Worm (Caenorhabditis elegans) whole organism, L2 larva: Measurements from ENCODE around the gene T10B5.8.

ENCODE experiments used
- C34F6.9 ChIP-seq: fragments of 150-350 bp; optimal IDR thresholded peaks from 2 replicates; lab custom pipeline; 2014; ENCODE audit warnings: missing biosample characterization, missing genetic modification characterization
- F13H6.1 ChIP-seq: sonication (generic microtip); optimal IDR thresholded peaks from 2 replicates; lab custom pipeline; 2016; ENCODE audit warnings: missing genetic modification characterization, missing compliant biosample characterization
- R02D3.7 ChIP-seq: fragments of 150-350 bp; optimal IDR thresholded peaks from 2 replicates; lab custom pipeline; 2014; ENCODE audit warnings: missing biosample characterization, missing genetic modification characterization
- Y55F3AM.14 ChIP-seq: fragments of 200-800 bp; sonication (Bioruptor generic); optimal IDR thresholded peaks from 2 replicates; lab custom pipeline; 2018; ENCODE audit warnings: mild to moderate bottlenecking, missing genetic modification characterization, missing compliant biosample characterization
- ZK546.5 ChIP-seq: sonication (generic microtip); optimal IDR thresholded peaks from 2 replicates; lab custom pipeline; 2017; ENCODE audit warnings: missing biosample characterization, missing genetic modification characterization
- alr-1 ChIP-seq: fragments of 150-350 bp; optimal IDR thresholded peaks from 2 replicates; lab custom pipeline; 2014; ENCODE audit warnings: missing biosample characterization, missing genetic modification characterization
- aly-2 ChIP-seq: fragments of 150-350 bp; optimal IDR thresholded peaks from 2 replicates; lab custom pipeline; 2014; ENCODE audit warnings: missing biosample characterization, missing genetic modification characterization
- ama-1 ChIP-seq: fragments of 150-350 bp; optimal IDR thresholded peaks from 2 replicates; lab custom pipeline; 2018; ENCODE audit warnings: inconsistent platforms
- ceh-16 ChIP-seq: fragments of 150-350 bp; optimal IDR thresholded peaks from 2 replicates; lab custom pipeline; 2014; ENCODE audit warnings: missing biosample characterization, missing genetic modification characterization
- crh-2 ChIP-seq: sonication (generic microtip); optimal IDR thresholded peaks from 2 replicates; lab custom pipeline; 2017; ENCODE audit warnings: missing biosample characterization, missing genetic modification characterization
- egl-27 ChIP-seq: sonication (generic microtip); optimal IDR thresholded peaks from 3 replicates; lab custom pipeline; 2017; ENCODE audit warnings: missing biosample characterization, missing genetic modification reagents, missing genetic modification characterization
- elt-1 ChIP-seq: fragments of 150-350 bp; optimal IDR thresholded peaks from 2 replicates; lab custom pipeline; 2014; ENCODE audit warnings: missing biosample characterization, missing genetic modification characterization
- elt-3 ChIP-seq: sonication (generic microtip); optimal IDR thresholded peaks from 2 replicates; lab custom pipeline; 2017; ENCODE audit warnings: missing biosample characterization, missing genetic modification characterization
- gmeb-1 ChIP-seq: fragments of 150-350 bp; optimal IDR thresholded peaks from 2 replicates; lab custom pipeline; 2014; ENCODE audit warnings: missing biosample characterization, missing genetic modification characterization
- lin-11 ChIP-seq: fragments of 150-350 bp; sonication (generic microtip); optimal IDR thresholded peaks from 2 replicates; lab custom pipeline; 2014; ENCODE audit warnings: missing biosample characterization, missing genetic modification characterization, inconsistent platforms, mixed read lengths
- lin-13 ChIP-seq: fragments of 150-350 bp; optimal IDR thresholded peaks from 2 replicates; lab custom pipeline; 2014; ENCODE audit warnings: missing biosample characterization, missing genetic modification reagents, missing genetic modification characterization
- mab-5 ChIP-seq: fragments of 150-350 bp; optimal IDR thresholded peaks from 2 replicates; lab custom pipeline; 2014; ENCODE audit warnings: missing biosample characterization, missing genetic modification characterization
- mbf-1 ChIP-seq: sonication (generic microtip); optimal IDR thresholded peaks from 2 replicates; lab custom pipeline; 2017; ENCODE audit warnings: missing biosample characterization, missing genetic modification characterization
- mdl-1 ChIP-seq, 2 experiments: fragments of 150-350 bp in 1 of 2; sonication (generic microtip) in 1 of 2; optimal IDR thresholded peaks; 2 replicates each; lab custom pipeline; 2017; ENCODE audit warnings: missing biosample characterization in 2 of 2, missing genetic modification characterization in 2 of 2
- nhr-10 ChIP-seq: sonication (generic microtip); optimal IDR thresholded peaks from 2 replicates; lab custom pipeline; 2017; ENCODE audit warnings: missing biosample characterization, missing genetic modification characterization
- nhr-12 ChIP-seq: fragments of 150-350 bp; optimal IDR thresholded peaks from 2 replicates; lab custom pipeline; 2014; ENCODE audit warnings: missing biosample characterization, missing genetic modification characterization
- nhr-21 ChIP-seq: fragments of 150-350 bp; optimal IDR thresholded peaks from 2 replicates; lab custom pipeline; 2014; ENCODE audit warnings: missing biosample characterization, missing genetic modification characterization
- nhr-23 ChIP-seq: fragments of 150-350 bp; optimal IDR thresholded peaks from 2 replicates; lab custom pipeline; 2014; ENCODE audit warnings: missing biosample characterization, missing genetic modification reagents, missing genetic modification characterization
- nhr-237 ChIP-seq: fragments of 150-350 bp; optimal IDR thresholded peaks from 2 replicates; lab custom pipeline; 2014; ENCODE audit warnings: missing biosample characterization, missing genetic modification characterization
- nhr-25 ChIP-seq: fragments of 150-350 bp; sonication (generic microtip); optimal IDR thresholded peaks from 3 replicates; lab custom pipeline; 2014; ENCODE audit warnings: missing biosample characterization, missing genetic modification characterization
- nhr-6 ChIP-seq: fragments of 150-350 bp; optimal IDR thresholded peaks from 2 replicates; lab custom pipeline; 2014; ENCODE audit warnings: missing biosample characterization, missing genetic modification characterization
- nhr-77 ChIP-seq: fragments of 150-350 bp; optimal IDR thresholded peaks from 2 replicates; lab custom pipeline; 2014; ENCODE audit warnings: missing biosample characterization, missing genetic modification characterization
- peb-1 ChIP-seq: fragments of 150-350 bp; optimal IDR thresholded peaks from 2 replicates; lab custom pipeline; 2014; ENCODE audit warnings: missing biosample characterization, missing genetic modification characterization
- skn-1 ChIP-seq: sonication (generic microtip); optimal IDR thresholded peaks from 2 replicates; lab custom pipeline; 2017; ENCODE audit warnings: missing biosample characterization, missing genetic modification characterization
- sma-9 ChIP-seq, 2 experiments: fragments of 150-350 bp in 1 of 2; sonication (generic microtip) in 1 of 2; optimal IDR thresholded peaks; 2 replicates each; lab custom pipeline; 2014 to 2016; ENCODE audit warnings: missing genetic modification characterization in 2 of 2, mild to moderate bottlenecking in 1 of 2, missing biosample characterization in 1 of 2, missing compliant biosample characterization in 1 of 2, missing genetic modification reagents in 1 of 2, moderate library complexity in 1 of 2
- snpc-4 ChIP-seq: fragments of 150-350 bp; optimal IDR thresholded peaks from 2 replicates; lab custom pipeline; 2014; ENCODE audit warnings: missing biosample characterization, missing genetic modification characterization
- unc-39 ChIP-seq: fragments of 150-350 bp; optimal IDR thresholded peaks from 2 replicates; lab custom pipeline; 2014; ENCODE audit warnings: missing biosample characterization, missing genetic modification characterization
- unc-62 ChIP-seq: fragments of 150-350 bp; optimal IDR thresholded peaks from 2 replicates; lab custom pipeline; 2014; ENCODE audit warnings: missing biosample characterization, missing genetic modification reagents, missing genetic modification characterization
- zag-1 ChIP-seq: fragments of 150-350 bp; optimal IDR thresholded peaks from 2 replicates; lab custom pipeline; 2014; ENCODE audit warnings: missing biosample characterization, missing genetic modification characterization
- ztf-1 ChIP-seq: fragments of 200-800 bp; sonication (Bioruptor generic); conservative IDR thresholded peaks from 2 replicates; pipeline ENCODE4 v1.3.6; 2022; ENCODE audit warnings: missing genetic modification characterization, missing compliant biosample characterization
- ztf-11 ChIP-seq: sonication (generic microtip); optimal IDR thresholded peaks from 2 replicates; lab custom pipeline; 2017; ENCODE audit warnings: missing biosample characterization, missing genetic modification characterization
- ztf-4 ChIP-seq: fragments of 150-350 bp; optimal IDR thresholded peaks from 2 replicates; lab custom pipeline; 2014; ENCODE audit warnings: missing biosample characterization, missing genetic modification characterization

T10B5.8 gene

DNA sequence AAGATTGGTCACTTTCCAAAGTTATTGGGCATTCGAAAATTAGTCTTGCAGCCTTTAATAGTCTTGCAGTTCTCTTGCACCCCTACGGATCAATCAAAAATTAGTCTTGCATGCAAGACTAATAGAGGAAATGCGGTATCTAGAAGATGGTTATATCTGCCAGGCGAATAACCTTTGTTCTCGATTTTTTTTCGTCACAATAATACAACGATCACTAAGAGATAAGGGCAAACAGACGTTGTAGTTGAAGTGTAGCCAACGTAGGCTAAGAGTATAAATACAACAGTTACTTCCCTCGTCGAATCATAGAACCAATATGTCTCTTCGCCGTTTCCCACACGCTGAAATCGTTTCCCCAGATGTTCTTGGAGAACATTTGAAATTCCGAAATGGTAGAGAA is at the start of gene T10B5.8:
Gene T10B5.8 (plus strand): TSS at position 301 of the 400 bp plus-strand sequence.
- no peak for TF ChIP-seq elt-3 (tag; lab: Kevin White, UChicago)
- no peak for TF ChIP-seq nhr-12 (tag; lab: Kevin White, UChicago)
- no peak for TF ChIP-seq F13H6.1 (tag; lab: Kevin White, UChicago)
- TF ChIP-seq crh-2 (tag; lab: Kevin White, UChicago), result no peak
- no peak for TF ChIP-seq nhr-21 (tag; lab: Kevin White, UChicago)
- no peak for TF ChIP-seq unc-39 (tag; lab: Kevin White, UChicago)
- TF ChIP-seq nhr-10, result no peak
- no peak for TF ChIP-seq ama-1
- no peak for TF ChIP-seq nhr-237
- no peak for TF ChIP-seq C34F6.9 (tag; lab: Kevin White, UChicago)

DNA sequence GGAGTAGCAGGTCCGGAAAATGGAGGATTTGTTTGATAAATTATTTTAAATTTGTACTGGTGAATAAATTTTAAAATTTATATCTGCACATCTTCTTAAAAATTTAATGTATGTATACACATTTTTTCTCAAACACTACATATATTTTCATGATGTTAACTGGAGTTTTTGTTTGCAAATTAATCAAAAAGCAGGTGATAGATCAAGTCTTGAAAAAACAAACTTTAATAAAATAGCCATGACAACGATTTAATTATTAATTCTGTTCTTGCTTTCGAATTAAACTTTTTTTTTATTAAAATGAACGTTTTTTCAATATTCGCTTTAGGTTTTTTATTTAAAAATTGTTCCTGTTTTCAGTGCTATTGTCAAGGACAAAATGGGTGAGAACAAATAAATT is 47.6 kb upstream of the T10B5.8 start, which contains the start of gene F36H9.1:
Gene F36H9.1 (plus strand): TSS at position 301 of the 400 bp plus-strand sequence.
- TF ChIP-seq ceh-16 (tag; lab: Kevin White, UChicago), result no peak
- TF ChIP-seq nhr-21 (tag; lab: Kevin White, UChicago), result no peak

DNA sequence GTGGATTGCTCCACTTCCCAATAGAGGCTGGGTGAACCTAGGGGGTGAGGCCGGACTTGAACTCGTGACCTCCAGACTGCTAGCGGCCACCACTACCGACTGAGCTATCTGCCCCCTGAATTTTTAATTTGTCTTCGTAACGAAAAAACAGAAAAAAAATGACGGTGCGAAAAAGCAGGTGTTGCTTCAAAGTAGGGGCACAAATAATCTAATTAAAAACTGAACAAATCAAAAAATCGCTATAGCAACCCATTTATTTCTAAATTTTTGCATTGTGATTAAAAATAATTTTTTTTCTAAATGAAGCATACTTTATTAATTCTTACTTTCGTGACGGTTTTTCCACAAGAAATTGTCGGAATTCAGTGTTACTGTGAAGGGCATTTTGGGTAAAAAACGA is 43.9 kb upstream of the T10B5.8 start, which contains the start of gene F36H9.10:
Gene F36H9.10 (plus strand): TSS at position 301 of the 400 bp plus-strand sequence.
- TF ChIP-seq Y55F3AM.14 (GFP tag; lab: Kevin White, UChicago) (no peak), lin-11 (tag; lab: Kevin White, UChicago) (no peak), egl-27 (tag; lab: Kevin White, UChicago) (no peak), nhr-25 (tag; lab: Kevin White, UChicago) (no peak), peb-1 (tag; lab: Kevin White, UChicago) (no peak), nhr-6 (tag; lab: Kevin White, UChicago) (no peak), mbf-1 (no peak), nhr-77 (tag; lab: Kevin White, UChicago) (no peak), sma-9 (GFP tag; optimal IDR thresholded peaks at IDR 0.05; lab: Kevin White, UChicago) (no peak), sma-9 (tag; optimal IDR thresholded peaks at IDR 0.05; lab: Kevin White, UChicago) (no peak), mab-5 (no peak), elt-3 (tag; lab: Kevin White, UChicago) (no peak), ZK546.5 (no peak)

ce11 chrV:1803043-1803442 is 38.8 kb upstream of the T10B5.8 start, which contains the start of gene srt-41:
TSS of gene srt-41 (minus strand) at chrV:1803143.
- TF ChIP-seq nhr-6 (tag; lab: Kevin White, UChicago) (no peak), unc-62 (GFP tag; lab: Kevin White, UChicago) (no peak), mdl-1 (tag; optimal IDR thresholded peaks at IDR 0.05; lab: Kevin White, UChicago) (no peak), ztf-4 (tag; lab: Kevin White, UChicago) (no peak), zag-1 (tag; lab: Kevin White, UChicago) (no peak), R02D3.7 (tag; lab: Kevin White, UChicago) (no peak), ztf-1 (GFP tag; lab: Robert Waterston, UW) (no peak), lin-13 (GFP tag; lab: Kevin White, UChicago) (no peak), skn-1 (no peak), nhr-10 (no peak), ztf-11 (tag; lab: Kevin White, UChicago) (no peak), ama-1 (no peak), unc-39 (tag; lab: Kevin White, UChicago) (no peak)

DNA sequence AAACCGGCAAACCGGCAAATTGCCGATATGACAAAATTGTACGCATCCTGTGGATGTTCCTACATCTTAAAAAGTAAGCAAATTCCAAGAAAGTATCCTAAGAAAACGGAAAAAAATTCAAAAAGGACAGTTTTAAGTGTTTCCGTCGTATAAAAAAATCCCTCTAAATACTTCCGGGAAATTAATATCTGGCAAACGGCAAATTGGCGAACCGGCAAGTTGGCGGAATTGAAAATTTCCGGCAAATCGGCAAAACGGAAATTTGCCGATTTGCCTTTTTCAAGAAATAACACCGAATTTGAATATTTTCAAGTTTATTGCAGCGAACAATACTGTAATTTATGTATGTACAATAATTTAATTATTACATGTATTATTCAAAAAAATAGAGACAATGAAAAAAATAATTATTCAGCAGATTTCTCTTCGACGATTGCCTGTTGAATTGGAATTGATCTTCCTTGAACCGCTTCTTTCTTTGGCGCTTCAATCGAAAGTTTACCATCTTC is 37.8 kb upstream of the T10B5.8 start:
- TF ChIP-seq elt-3 (tag; lab: Kevin White, UChicago) (no peak), alr-1 (no peak), lin-11 (tag; lab: Kevin White, UChicago) (no peak), nhr-10 (no peak), ama-1 (peak; percentile 83), C34F6.9 (tag; lab: Kevin White, UChicago) (peak; percentile 61), gmeb-1 (tag; lab: Kevin White, UChicago) (no peak), peb-1 (tag; lab: Kevin White, UChicago) (no peak), elt-1 (tag; lab: Kevin White, UChicago) (no peak), ztf-4 (tag; lab: Kevin White, UChicago) (peak; percentile 1), nhr-77 (tag; lab: Kevin White, UChicago) (no peak), nhr-6 (tag; lab: Kevin White, UChicago) (no peak), snpc-4 (tag; lab: Kevin White, UChicago) (no peak), aly-2 (tag; lab: Kevin White, UChicago) (no peak), nhr-23 (no peak)
